Fruit fly (Drosophila melanogaster): Measurements from ENCODE around the gene CG13731.

Gene CG13731

DNA sequence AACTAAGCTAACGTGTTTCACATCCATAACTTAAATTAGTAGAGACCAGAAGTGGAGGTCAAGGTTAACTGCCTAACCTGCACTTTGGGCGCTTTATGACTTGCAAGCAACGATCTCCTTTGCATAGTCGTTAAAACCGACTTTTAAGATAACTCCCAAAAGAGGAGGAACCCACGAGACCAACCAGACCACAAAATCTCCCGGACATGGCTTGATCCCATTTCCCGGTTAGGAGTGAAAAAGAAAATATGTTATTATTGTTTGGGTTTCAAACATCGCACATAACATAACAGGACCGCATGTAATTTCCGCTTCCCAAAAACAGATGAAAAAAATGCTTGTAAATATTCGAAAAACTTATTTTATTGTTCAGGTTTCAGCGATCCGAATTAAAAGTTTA is 5.5 kb downstream of the CG13731 start:
- TF ChIP-seq CG12769 (tag; optimal IDR thresholded peaks at IDR 0.05), result peak; percentile 20
- no peak for TF ChIP-seq CG10147 (GFP tag; optimal IDR thresholded peaks at IDR 0.05)
- TF ChIP-seq Ets65A (GFP tag), result peak; percentile 91
- 0 out of 4 replicates have a peak, but pooled peaks have one; percentile 30 for TF ChIP-seq chinmo (GFP tag; IDR thresholded peaks at IDR 0.05; ENCODE audit: partially characterized antibody)

DNA sequence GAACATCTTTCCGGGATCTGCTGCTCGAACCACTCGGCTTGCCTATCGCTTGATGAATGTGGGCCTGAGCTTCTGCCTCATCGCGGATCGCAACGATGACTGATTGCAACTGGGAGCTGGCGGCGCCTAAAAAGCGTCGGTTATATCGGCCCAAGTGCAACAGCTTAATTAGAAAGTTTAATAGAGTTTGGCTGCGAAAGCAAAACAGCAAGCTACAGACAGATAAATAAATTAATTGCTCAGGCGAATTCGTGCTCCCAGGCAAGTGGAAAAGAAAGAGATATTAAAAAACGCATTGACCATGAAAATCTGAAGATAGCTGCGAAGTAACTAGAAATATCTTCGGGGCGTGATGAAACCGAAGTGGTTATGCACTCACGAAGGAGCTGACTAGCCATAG is 6.1 kb downstream of the CG13731 start, which contains the start of gene CG13728:
Gene CG13728, minus strand, starts transcription at position 101 of the 400 bp plus-strand sequence.
- TF ChIP-seq CG10543 (GFP tag; optimal IDR thresholded peaks at IDR 0.05) (no peak), Ets65A (GFP tag) (peak; percentile 84)

DNA sequence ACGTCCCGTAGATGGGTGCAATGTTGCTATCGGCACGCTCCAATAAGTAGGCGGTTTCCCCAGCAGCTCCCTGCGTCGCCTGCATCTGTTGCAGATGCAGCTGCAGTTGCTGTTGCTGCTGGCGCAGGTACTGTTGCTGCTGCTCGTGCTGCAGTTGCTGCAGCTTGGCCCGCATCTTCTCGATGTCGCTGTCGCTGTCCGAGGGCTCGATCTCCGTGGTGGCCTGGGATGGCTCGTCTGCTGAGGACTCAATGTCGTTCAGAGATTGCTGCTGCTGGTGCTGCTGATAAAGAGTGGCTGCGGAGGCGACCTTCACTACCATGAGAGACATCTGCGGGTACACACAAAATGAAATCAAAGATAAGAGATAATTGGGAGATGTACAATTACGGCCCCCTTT is 6.8 kb downstream of the CG13731 start:
- TF ChIP-seq danr (GFP tag; IDR thresholded peaks at IDR 0.05) (no peak), btn (GFP tag; optimal IDR thresholded peaks at IDR 0.05) (no peak), gcm (GFP tag; optimal IDR thresholded peaks at IDR 0.05) (peak; percentile 91), Sox100B (GFP tag; optimal IDR thresholded peaks at IDR 0.05) (no peak), CG9817 (tag; optimal IDR thresholded peaks at IDR 0.05) (no peak), bab2 (GFP tag; optimal IDR thresholded peaks at IDR 0.05) (no peak), CG17802 (tag; optimal IDR thresholded peaks at IDR 0.05) (no peak), ssp (GFP tag; IDR thresholded peaks at IDR 0.05) (0 out of 2 replicates have a peak, but pooled peaks have one; percentile 7)

DNA sequence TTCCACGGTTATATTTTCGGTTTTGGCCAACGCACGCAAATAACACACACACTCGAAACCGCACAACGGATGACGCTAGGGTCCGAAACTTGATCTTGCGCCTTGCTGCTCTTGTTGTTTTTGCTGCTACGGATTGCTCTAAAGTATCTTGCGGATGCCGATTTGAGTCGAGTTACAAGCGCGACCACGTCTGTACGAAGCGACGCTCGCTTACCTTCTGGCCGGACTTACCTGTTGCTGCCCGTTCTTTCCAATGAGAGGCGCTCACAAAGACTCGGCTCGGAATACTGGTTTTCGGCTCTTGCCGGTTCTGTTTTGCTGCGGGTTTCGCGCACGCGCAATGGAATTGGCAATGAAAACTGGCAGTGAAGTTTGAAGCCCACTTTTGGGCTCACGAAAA is 9.4 kb downstream of the CG13731 start, which contains the start of gene Cad74A:
Gene Cad74A, minus strand, starts transcription at position 220 of the 400 bp plus-strand sequence.
- TF ChIP-seq unc-4 (GFP tag; IDR thresholded peaks at IDR 0.05; ENCODE audit: partially characterized antibody), result 0 out of 2 replicates have a peak, but pooled peaks have one; percentile 15
- no peak for TF ChIP-seq CG11723 (GFP tag; optimal IDR thresholded peaks at IDR 0.05)
- TF ChIP-seq slp2 (GFP tag; optimal IDR thresholded peaks at IDR 0.05), result no peak
- TF ChIP-seq dysf (GFP tag; IDR thresholded peaks at IDR 0.05), result no peak
- no peak for TF ChIP-seq MTF-1 (GFP tag; optimal IDR thresholded peaks at IDR 0.05; ENCODE audit: borderline replicate concordance)
- no peak for TF ChIP-seq Camta (GFP tag; optimal IDR thresholded peaks at IDR 0.05)
- no peak for TF ChIP-seq croc (GFP tag; conservative IDR thresholded peaks at IDR 0.05)
- TF ChIP-seq Rfx (GFP tag; IDR thresholded peaks at IDR 0.05), result 0 out of 2 replicates have a peak, but pooled peaks have one; percentile 19
- no peak for TF ChIP-seq Vsx1 (GFP tag; optimal IDR thresholded peaks at IDR 0.05)
- no peak for TF ChIP-seq wdn (GFP tag; IDR thresholded peaks at IDR 0.05)
- peak; percentile 60; the same call in 1 of the 2 replicates for TF ChIP-seq vvl (GFP tag; IDR thresholded peaks at IDR 0.05)
- TF ChIP-seq lilli (GFP tag; optimal IDR thresholded peaks at IDR 0.05), result no peak
- peak; percentile 18; the same call in 1 of the 2 replicates for TF ChIP-seq Scr (GFP tag; IDR thresholded peaks at IDR 0.05; ENCODE audit: partially characterized antibody)
- TF ChIP-seq CG4404 (GFP tag; IDR thresholded peaks at IDR 0.05), result no peak
- TF ChIP-seq Hmr (GFP tag; optimal IDR thresholded peaks at IDR 0.05), result no peak
- TF ChIP-seq pros (GFP tag; optimal IDR thresholded peaks at IDR 0.05), result peak; percentile 27
- TF ChIP-seq CG9727 (GFP tag; optimal IDR thresholded peaks at IDR 0.05), result peak; percentile 4
- 0 out of 2 replicates have a peak, but pooled peaks have one; percentile 47 for TF ChIP-seq tna (GFP tag; IDR thresholded peaks at IDR 0.05; ENCODE audit: partially characterized antibody)
- no peak for TF ChIP-seq CG11247 (GFP tag; IDR thresholded peaks at IDR 0.05)
- TF ChIP-seq CG2712 (tag; optimal IDR thresholded peaks at IDR 0.05), result peak; percentile 20
- 0 out of 2 replicates have a peak, but pooled peaks have one; percentile 21 for TF ChIP-seq CG8765 (GFP tag; IDR thresholded peaks at IDR 0.05)
- no peak for TF ChIP-seq bcd (GFP tag; optimal IDR thresholded peaks at IDR 0.05)
- peak; percentile 27 for TF ChIP-seq HLHmδ (GFP tag; optimal IDR thresholded peaks at IDR 0.05)
- no peak for TF ChIP-seq Stat92E (GFP tag; optimal IDR thresholded peaks at IDR 0.05)
- TF ChIP-seq CTCF (GFP tag; optimal IDR thresholded peaks at IDR 0.05), result peak; percentile 23
- no peak for TF ChIP-seq kah (GFP tag; optimal IDR thresholded peaks at IDR 0.05)
- 0 out of 2 replicates have a peak, but pooled peaks have one; percentile 2 for TF ChIP-seq aop (GFP tag; IDR thresholded peaks at IDR 0.05)
- peak; percentile 24; the same call in 1 of the 2 replicates for TF ChIP-seq Adf1 (GFP tag; IDR thresholded peaks at IDR 0.05)
- peak; percentile 76 for TF ChIP-seq rib (GFP tag; IDR thresholded peaks at IDR 0.05)
- no peak for TF ChIP-seq onecut (GFP tag; IDR thresholded peaks at IDR 0.05)
- peak; percentile 62 for TF ChIP-seq Deaf1 (tag; optimal IDR thresholded peaks at IDR 0.05)
- TF ChIP-seq Trl (optimal IDR thresholded peaks at IDR 0.05), result peak; percentile 16 to 29
- peak; percentile 5 for TF ChIP-seq Trl (GFP tag; optimal IDR thresholded peaks at IDR 0.05)
